Worm (Caenorhabditis elegans) whole organism, L4/young adult: ENCODE data around the gene M28.10.
A peak's percentile ranks its signal among the peaks of the same experiment; 100 is the strongest.

Experiments used
- W03F9.2 ChIP-seq: fragments of 150-350 bp; optimal IDR thresholded peaks from 2 replicates; lab custom pipeline; 2014; ENCODE audit warnings: missing biosample characterization, missing genetic modification characterization
- dao-5 ChIP-seq: sonication (generic microtip); optimal IDR thresholded peaks from 2 replicates; lab custom pipeline; 2016; ENCODE audit warnings: missing genotype, missing genetic modification characterization, moderate library complexity, missing compliant biosample characterization
- him-1 ChIP-seq: sonication (generic microtip); optimal IDR thresholded peaks from 2 replicates; lab custom pipeline; 2016; ENCODE audit warnings: missing genotype, missing genetic modification reagents, missing genetic modification characterization, missing compliant biosample characterization

Gene M28.10

DNA sequence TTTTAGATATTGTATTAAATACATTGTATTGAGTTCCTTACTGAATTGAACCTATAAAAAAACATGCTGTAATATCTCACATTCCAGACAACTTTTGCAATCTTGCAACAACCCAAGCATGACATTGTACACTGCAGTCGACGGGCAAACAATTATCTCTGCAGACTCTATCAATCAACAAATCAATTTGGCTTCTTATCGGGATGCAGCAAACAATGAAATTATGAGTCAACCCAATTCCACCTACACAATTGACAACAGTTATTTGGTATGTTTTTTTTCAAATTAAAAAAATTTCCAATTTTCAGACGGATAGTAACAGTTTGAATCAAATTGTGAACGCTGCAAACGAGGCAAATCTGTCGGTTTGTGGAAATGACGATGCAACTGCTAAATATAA lies 16.4 kb upstream of the M28.10 start:
- TF ChIP-seq W03F9.2 (tag; lab: Kevin White, UChicago) (no peak), him-1 (no peak), dao-5 (tag; lab: Kevin White, UChicago) (no peak)

DNA sequence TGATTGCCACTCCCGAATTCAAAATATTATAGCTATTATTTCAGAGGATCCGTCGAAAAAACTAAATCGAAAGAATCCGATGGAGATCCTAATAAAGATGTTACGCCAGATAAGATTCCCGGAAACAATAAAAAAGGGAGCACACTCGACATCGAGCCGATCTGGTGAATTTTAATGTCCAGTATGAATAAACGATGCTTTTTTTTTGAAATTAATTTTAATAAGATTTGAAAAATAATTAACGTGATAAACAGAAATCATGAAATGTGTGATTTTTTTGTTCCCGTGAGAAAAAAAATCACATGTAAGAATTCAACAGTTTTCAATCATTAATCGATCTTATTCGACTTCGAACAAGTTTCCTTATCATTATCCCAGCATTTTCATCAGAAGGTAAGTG lies 8.2 kb upstream of the M28.10 start, which contains the start of gene M28.9:
Gene M28.9 (plus strand): TSS at position 301 of the 400 bp plus-strand sequence.
- no peak for TF ChIP-seq W03F9.2 (tag; lab: Kevin White, UChicago)
- TF ChIP-seq dao-5 (tag; lab: Kevin White, UChicago), result no peak
- TF ChIP-seq him-1, result no peak

- no peak for TF ChIP-seq dao-5 (tag; lab: Kevin White, UChicago)
- TF ChIP-seq him-1, result no peak
- no peak for TF ChIP-seq W03F9.2 (tag; lab: Kevin White, UChicago)
These were observed 3.9 kb upstream of the M28.10 start, which contains the start of gene M28.4 for ce11 chrII:10643403-10643802. M28.4 (plus strand) TSS chrII:10643703.

DNA sequence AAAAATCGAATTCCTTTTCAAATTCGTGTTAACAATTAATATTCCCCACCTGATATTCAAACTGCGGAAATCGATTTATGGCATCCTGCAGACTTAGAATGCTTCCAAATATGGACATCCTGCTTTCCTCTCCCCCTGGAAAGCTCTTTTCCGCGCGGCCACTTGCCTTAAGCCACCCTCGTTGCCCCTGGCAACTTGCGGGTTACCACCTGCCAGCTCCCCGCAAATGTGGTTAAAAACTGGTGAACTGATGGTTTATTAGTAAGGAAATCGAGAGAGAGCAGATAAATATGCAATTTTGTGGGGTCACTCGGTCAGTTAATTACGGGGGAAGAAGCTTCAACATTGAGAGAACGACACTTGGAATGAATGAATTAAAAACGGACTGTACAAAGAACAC lies 4.8 kb downstream of the M28.10 start, which contains the start of gene nphp-1:
Gene nphp-1 (minus strand): TSS at position 145 of the 400 bp plus-strand sequence.
- TF ChIP-seq W03F9.2 (tag; lab: Kevin White, UChicago) (no peak), dao-5 (tag; lab: Kevin White, UChicago) (no peak), him-1 (no peak)

DNA sequence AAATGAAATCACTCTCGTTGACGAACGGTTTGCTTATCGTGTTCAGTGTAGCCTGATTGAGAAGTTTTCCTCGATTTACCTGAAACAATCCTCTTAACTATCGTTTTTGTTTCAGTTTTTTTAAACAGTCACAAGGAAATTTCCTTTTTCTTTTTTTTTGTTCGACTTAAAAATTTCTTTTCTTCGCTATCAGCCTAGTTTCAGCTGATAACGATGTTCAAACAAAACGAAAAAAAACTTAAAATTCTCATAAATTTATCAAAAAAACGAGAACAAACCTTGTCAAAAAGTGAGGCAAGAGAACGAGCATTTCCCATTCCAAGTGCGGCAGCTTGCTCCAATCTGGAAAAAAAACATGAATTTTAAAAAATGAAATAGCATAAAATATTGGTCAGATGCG lies 6.2 kb downstream of the M28.10 start:
- TF ChIP-seq him-1 (no peak), dao-5 (tag; lab: Kevin White, UChicago) (no peak), W03F9.2 (tag; lab: Kevin White, UChicago) (no peak)

DNA sequence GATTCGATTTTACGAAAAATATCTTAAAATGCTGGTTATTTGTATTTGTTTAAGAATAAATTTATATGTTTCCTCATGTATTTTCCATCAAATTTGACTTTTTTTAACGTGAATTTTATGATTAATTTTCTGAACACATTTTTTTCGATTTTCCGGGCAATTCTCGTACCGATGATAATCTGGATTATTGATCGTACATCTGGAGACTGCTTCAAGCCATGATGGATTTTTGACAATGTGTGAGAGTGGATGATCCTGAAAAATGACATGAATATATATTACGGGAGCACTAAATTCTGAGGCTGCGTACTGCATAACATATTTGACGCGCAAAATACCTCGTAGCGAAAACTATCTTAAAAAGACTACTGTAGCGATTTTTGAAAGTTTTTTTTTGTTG lies 7.1 kb downstream of the M28.10 start:
- TF ChIP-seq him-1 (no peak), W03F9.2 (tag; lab: Kevin White, UChicago) (no peak), dao-5 (tag; lab: Kevin White, UChicago) (no peak)

- TF ChIP-seq him-1, result no peak
- no peak for TF ChIP-seq W03F9.2 (tag; lab: Kevin White, UChicago)
- no peak for TF ChIP-seq dao-5 (tag; lab: Kevin White, UChicago)
These were observed 9.1 kb downstream of the M28.10 start for ce11 chrII:10656395-10656794.

- TF ChIP-seq dao-5 (tag; lab: Kevin White, UChicago), result no peak
- TF ChIP-seq him-1, result no peak
- no peak for TF ChIP-seq W03F9.2 (tag; lab: Kevin White, UChicago)
These were observed 10.4 kb downstream of the M28.10 start, which contains the start of gene lact-3 for ce11 chrII:10657632-10658108. lact-3 (minus strand) TSS chrII:10657682.

ce11 chrII:10658576-10659256 lies 11.4 kb downstream of the M28.10 start, which contains the start of the genes snu-13 and rsp-7:
snu-13 (minus strand) TSS chrII:10658626.
rsp-7 (plus strand) TSS chrII:10659206.
- TF ChIP-seq W03F9.2 (tag; lab: Kevin White, UChicago) (peak; percentile 90), dao-5 (tag; lab: Kevin White, UChicago) (no peak)

ce11 chrII:10659585-10659984 lies 12.3 kb downstream of the M28.10 start:
- TF ChIP-seq dao-5 (tag; lab: Kevin White, UChicago) (no peak), him-1 (no peak), W03F9.2 (tag; lab: Kevin White, UChicago) (no peak)

ce11 chrII:10660892-10661291 lies 13.6 kb downstream of the M28.10 start, which contains the start of gene marc-2:
marc-2 (minus strand) TSS chrII:10660992.
- TF ChIP-seq him-1, result no peak
- TF ChIP-seq W03F9.2 (tag; lab: Kevin White, UChicago), result no peak

- no peak for TF ChIP-seq dao-5 (tag; lab: Kevin White, UChicago)
- no peak for TF ChIP-seq W03F9.2 (tag; lab: Kevin White, UChicago)
- no peak for TF ChIP-seq him-1
These were observed 14.2 kb downstream of the M28.10 start for ce11 chrII:10661448-10662064.

DNA sequence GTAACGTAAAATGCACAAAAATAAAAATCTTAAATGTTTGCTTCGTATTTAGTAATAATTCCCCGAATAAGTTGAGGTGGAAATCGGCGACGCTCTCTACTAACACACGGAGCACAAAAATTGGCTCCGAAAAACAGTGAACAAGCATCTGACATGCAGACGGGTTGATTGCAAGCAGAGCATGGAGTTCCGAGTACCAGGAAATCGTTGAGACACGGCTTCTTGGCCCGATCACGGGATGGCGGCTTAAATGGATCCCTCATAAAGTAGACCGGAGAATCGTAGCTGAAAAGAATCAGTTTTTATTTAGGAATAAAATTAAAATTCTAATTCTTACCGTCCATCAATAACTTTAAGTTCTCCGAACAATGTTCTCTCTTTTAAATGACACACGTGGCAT lies 15.0 kb downstream of the M28.10 start:
- TF ChIP-seq him-1 (no peak), dao-5 (tag; lab: Kevin White, UChicago) (no peak), W03F9.2 (tag; lab: Kevin White, UChicago) (no peak)

- peak; percentile 24 for TF ChIP-seq W03F9.2 (tag; lab: Kevin White, UChicago)
- no peak for TF ChIP-seq him-1
These were observed 15.4 kb downstream of the M28.10 start, which contains the start of gene D2089.8 for ce11 chrII:10662698-10663097. D2089.8 (minus strand) TSS chrII:10662781.
